Fruit fly (Drosophila melanogaster): ENCODE measurements around the gene Fum3.

The Fum3 gene

dm6 chr3L:11487327-11487973 is 21.8 kb upstream of the Fum3 start, which contains the start of gene chrb (continued):
- TF ChIP-seq lov (optimal IDR thresholded peaks at IDR 0.05) (no peak), lov (GFP tag; IDR thresholded peaks at IDR 0.05) (peak; percentile 80; the same call in 2 of the 3 replicates), tup (GFP tag; optimal IDR thresholded peaks at IDR 0.05) (no peak), Hey (tag; optimal IDR thresholded peaks at IDR 0.05) (no peak), kay (GFP tag; optimal IDR thresholded peaks at IDR 0.05) (peak; percentile 32), gt (GFP tag; IDR thresholded peaks at IDR 0.05) (no peak), Adf1 (GFP tag; IDR thresholded peaks at IDR 0.05) (peak; percentile 96), kni (GFP tag; optimal IDR thresholded peaks at IDR 0.05) (peak; percentile 93), CG9437 (GFP tag; optimal IDR thresholded peaks at IDR 0.05) (no peak), Tbp (GFP tag; optimal IDR thresholded peaks at IDR 0.05) (peak; percentile 29), dimm (GFP tag; IDR thresholded peaks at IDR 0.05) (no peak), Six4 (GFP tag; optimal IDR thresholded peaks at IDR 0.05) (peak; percentile 40), PHDP (tag; optimal IDR thresholded peaks at IDR 0.05) (peak; percentile 45), CG11085 (GFP tag; IDR thresholded peaks at IDR 0.05) (no peak), emc (GFP tag; optimal IDR thresholded peaks at IDR 0.05) (no peak), HmgD (GFP tag; optimal IDR thresholded peaks at IDR 0.05) (peak; percentile 81), hkb (optimal IDR thresholded peaks at IDR 0.05) (no peak), hkb (GFP tag; IDR thresholded peaks at IDR 0.05) (peak; percentile 73), gfzf (GFP tag; optimal IDR thresholded peaks at IDR 0.05) (no peak), CTCF (GFP tag; optimal IDR thresholded peaks at IDR 0.05) (peak; percentile 37), CG10959 (GFP tag; IDR thresholded peaks at IDR 0.05) (no peak), seq (GFP tag; IDR thresholded peaks at IDR 0.05) (peak; percentile 22; the same call in 1 of the 2 replicates), CG8089 (GFP tag; optimal IDR thresholded peaks at IDR 0.05) (peak; percentile 35), CHES-1-like (GFP tag; optimal IDR thresholded peaks at IDR 0.05) (peak; percentile 73), sr (GFP tag; IDR thresholded peaks at IDR 0.05) (peak; percentile 52; the same call in 1 of the 3 replicates), Xbp1 (GFP tag; optimal IDR thresholded peaks at IDR 0.05) (peak; percentile 15), grn (GFP tag; optimal IDR thresholded peaks at IDR 0.05) (no peak), ttk (GFP tag; IDR thresholded peaks at IDR 0.05) (no peak), Deaf1 (tag; optimal IDR thresholded peaks at IDR 0.05) (peak; percentile 58), aop (GFP tag; IDR thresholded peaks at IDR 0.05) (no peak), C15 (GFP tag; IDR thresholded peaks at IDR 0.05) (no peak), h (optimal IDR thresholded peaks at IDR 0.05) (no peak), Xrp1 (GFP tag; IDR thresholded peaks at IDR 0.05) (peak; percentile 58; the same call in 1 of the 2 replicates), Dip2 (GFP tag; IDR thresholded peaks at IDR 0.05) (no peak), CG17385 (GFP tag; optimal IDR thresholded peaks at IDR 0.05) (peak; percentile 98), Awh (GFP tag; IDR thresholded peaks at IDR 0.05) (peak; percentile 75), tgo (GFP tag; IDR thresholded peaks at IDR 0.05) (0 out of 3 replicates have a peak, but pooled peaks have one; percentile 16), CG17802 (tag; optimal IDR thresholded peaks at IDR 0.05) (peak; percentile 41), Spps (tag; optimal IDR thresholded peaks at IDR 0.05) (no peak), CG9797 (GFP tag; optimal IDR thresholded peaks at IDR 0.05) (peak; percentile 16), CG9932 (GFP tag; IDR thresholded peaks at IDR 0.05) (no peak), CG6791 (GFP tag; IDR thresholded peaks at IDR 0.05; ENCODE audit: partially characterized antibody) (peak; percentile 71; the same call in 1 of the 3 replicates), CG42726 (GFP tag; IDR thresholded peaks at IDR 0.05; ENCODE audit: partially characterized antibody) (peak; percentile 71), Nf-YC (tag; optimal IDR thresholded peaks at IDR 0.05) (peak; percentile 66), sug (tag; optimal IDR thresholded peaks at IDR 0.05) (peak; percentile 37), Hr3 (GFP tag; optimal IDR thresholded peaks at IDR 0.05) (no peak), CG1792 (GFP tag; optimal IDR thresholded peaks at IDR 0.05) (peak; percentile 16), dm (GFP tag; optimal IDR thresholded peaks at IDR 0.05) (no peak), CG16815 (GFP tag; optimal IDR thresholded peaks at IDR 0.05) (no peak), Sry-β (GFP tag; optimal IDR thresholded peaks at IDR 0.05) (no peak), Hand (GFP tag; optimal IDR thresholded peaks at IDR 0.05) (peak; percentile 53), CG7839 (tag; optimal IDR thresholded peaks at IDR 0.05) (peak; percentile 34)

Data from whole organism, embryonic.